Fruit fly (Drosophila melanogaster) whole organism, embryonic: ENCODE data around the gene peb.

ENCODE experiments used
- Aef1 ChIP-seq: fragments of 200-800 bp; sonication (Bioruptor generic); IDR thresholded peaks from 3 replicates; pipeline ENCODE4 v1.3.6; 2022; ENCODE audit warnings: missing biosample characterization, missing genetic modification characterization
- Antp ChIP-seq: fragments of 200-800 bp; sonication (Bioruptor generic); optimal IDR thresholded peaks from 3 replicates; lab custom pipeline; 2016; ENCODE audit warnings: missing biosample characterization, missing genetic modification characterization
- Awh ChIP-seq: fragments of 200-800 bp; sonication (Bioruptor generic); IDR thresholded peaks from 2 replicates; pipeline ENCODE4, ENCODE4 v1.3.6; 2022; ENCODE audit warnings: missing biosample characterization, missing genetic modification characterization
- Blimp-1 ChIP-seq: fragments of 200-800 bp; sonication (Bioruptor generic); optimal IDR thresholded peaks from 3 replicates; lab custom pipeline; 2018; ENCODE audit warnings: missing biosample characterization, missing genetic modification characterization, mild to moderate bottlenecking, moderate library complexity, missing genetic modification reagents
- CG11695 ChIP-seq: fragments of 200-800 bp; sonication (Bioruptor generic); IDR thresholded peaks from 3 replicates; pipeline ENCODE4 v1.3.6; 2022; ENCODE audit warnings: missing biosample characterization, missing genetic modification characterization
- CG12155 ChIP-seq: fragments of 200-800 bp; sonication (Bioruptor generic); optimal IDR thresholded peaks from 3 replicates; lab custom pipeline; 2016; ENCODE audit warnings: missing biosample characterization, missing genetic modification characterization
- CG15269 ChIP-seq: fragments of 200-800 bp; sonication (Bioruptor generic); optimal IDR thresholded peaks from 2 replicates; lab custom pipeline; 2018; ENCODE audit warnings: missing biosample characterization, mild to moderate bottlenecking, missing genetic modification characterization, moderate library complexity
- CG2120 ChIP-seq: fragments of 200-800 bp; sonication (Bioruptor generic); optimal IDR thresholded peaks from 3 replicates; lab custom pipeline; 2016; ENCODE audit warnings: missing biosample characterization, missing genetic modification characterization
- CG2875 ChIP-seq: fragments of 200-800 bp; sonication (Bioruptor generic); optimal IDR thresholded peaks from 2 replicates; lab custom pipeline; 2017; ENCODE audit warnings: missing biosample characterization, mild to moderate bottlenecking, missing genetic modification characterization, missing genetic modification reagents
- CG31441 ChIP-seq: fragments of 200-800 bp; sonication (Bioruptor generic); IDR thresholded peaks from 2 replicates; pipeline ENCODE4 v1.3.6; 2022; ENCODE audit warnings: missing biosample characterization, missing genetic modification characterization
- CG3163 ChIP-seq: fragments of 200-800 bp; sonication (Bioruptor generic); optimal IDR thresholded peaks from 3 replicates; lab custom pipeline; 2016; ENCODE audit warnings: missing biosample characterization, missing genetic modification characterization
- CG32767 ChIP-seq: fragments of 200-800 bp; sonication (Bioruptor generic); IDR thresholded peaks from 2 replicates; pipeline ENCODE4 v1.3.6; 2022; ENCODE audit warnings: missing biosample characterization, missing genetic modification characterization
- CG3847 ChIP-seq: fragments of 200-800 bp; sonication (Bioruptor generic); IDR thresholded peaks from 2 replicates; pipeline ENCODE4 v1.3.6; 2022; ENCODE audit warnings: missing biosample characterization, missing genetic modification characterization
- CG3995 ChIP-seq: fragments of 200-800 bp; sonication (Bioruptor generic); optimal IDR thresholded peaks from 3 replicates; lab custom pipeline; 2016; ENCODE audit warnings: missing biosample characterization, missing genetic modification characterization
- CG6175 ChIP-seq: fragments of 200-800 bp; sonication (Bioruptor generic); IDR thresholded peaks from 3 replicates; pipeline ENCODE4 v1.3.6; 2022; ENCODE audit warnings: missing biosample characterization, missing genetic modification characterization
- CG7839 ChIP-seq: fragments of 200-800 bp; sonication (Bioruptor generic); optimal IDR thresholded peaks from 3 replicates; lab custom pipeline; 2018; ENCODE audit warnings: missing biosample characterization, mild to moderate bottlenecking, missing genetic modification characterization, moderate library complexity
- CG8944 ChIP-seq: fragments of 200-800 bp; sonication (Bioruptor generic); optimal IDR thresholded peaks from 3 replicates; lab custom pipeline; 2016; ENCODE audit warnings: missing biosample characterization, missing genetic modification characterization
- CG9932 ChIP-seq: fragments of 200-800 bp; sonication (Bioruptor generic); IDR thresholded peaks from 2 replicates; pipeline ENCODE4 v1.3.6; 2022; ENCODE audit warnings: missing biosample characterization, missing genetic modification characterization
- D ChIP-seq, 2 experiments: fragments of 200-800 bp in 1 of 2; fragments of >200 bp in 1 of 2; sonication (Bioruptor generic) in 1 of 2; optimal IDR thresholded peaks; 2 replicates in 1 of 2; 3 replicates in 1 of 2; lab custom pipeline; 2017; ENCODE audit warnings: mild to moderate bottlenecking in 1 of 2, missing biosample characterization in 1 of 2, missing genetic modification characterization in 1 of 2, missing genetic modification reagents in 1 of 2
- Dip3 ChIP-seq: fragments of 200-800 bp; sonication (Bioruptor generic); optimal IDR thresholded peaks from 3 replicates; lab custom pipeline; 2016; ENCODE audit warnings: missing biosample characterization, missing genetic modification characterization
- Doc2 ChIP-seq: fragments of 200-800 bp; sonication (Bioruptor generic); IDR thresholded peaks from 2 replicates; pipeline ENCODE4 v1.3.6; 2022; ENCODE audit warnings: missing biosample characterization, missing genetic modification characterization
- Drgx ChIP-seq: fragments of 200-800 bp; sonication (Bioruptor generic); IDR thresholded peaks from 2 replicates; pipeline ENCODE4 v1.3.6; 2022; ENCODE audit warnings: missing biosample characterization, missing genetic modification characterization
- E2f2 ChIP-seq: fragments of 200-800 bp; sonication (Bioruptor generic); IDR thresholded peaks from 2 replicates; pipeline ENCODE4 v1.3.6; 2022; ENCODE audit warnings: missing biosample characterization, missing genetic modification characterization
- Ets97D ChIP-seq: fragments of 200-800 bp; sonication (Bioruptor generic); optimal IDR thresholded peaks from 3 replicates; lab custom pipeline; 2016; ENCODE audit warnings: missing biosample characterization, missing genetic modification characterization
- Nf-YB ChIP-seq: fragments of 200-800 bp; sonication (Bioruptor generic); optimal IDR thresholded peaks from 3 replicates; lab custom pipeline; 2019; ENCODE audit warnings: missing biosample characterization, mild to moderate bottlenecking, missing genetic modification characterization, moderate library complexity
- Pdp1 ChIP-seq, 2 experiments: fragments of 200-800 bp; sonication (Bioruptor generic); optimal IDR thresholded peaks; 3 replicates each; lab custom pipeline; 2016; ENCODE audit warnings: missing biosample characterization in 2 of 2, missing genetic modification characterization in 2 of 2, mild to moderate bottlenecking in 1 of 2, moderate library complexity in 1 of 2
- Rfx ChIP-seq: fragments of 200-800 bp; sonication (Bioruptor generic); IDR thresholded peaks from 2 replicates; pipeline ENCODE4 v1.3.6; 2022; ENCODE audit warnings: missing biosample characterization, missing genetic modification characterization
- ash1 ChIP-seq: fragments of 200-800 bp; sonication (Bioruptor generic); optimal IDR thresholded peaks from 2 replicates; lab custom pipeline; 2018; ENCODE audit warnings: missing biosample characterization, mild to moderate bottlenecking, missing genetic modification characterization
- cg ChIP-seq: fragments of 200-800 bp; sonication (Bioruptor generic); optimal IDR thresholded peaks from 3 replicates; lab custom pipeline; 2019; ENCODE audit warnings: missing biosample characterization, mild to moderate bottlenecking, missing genetic modification characterization, moderate library complexity
- chif ChIP-seq, 2 experiments: fragments of 200-800 bp; sonication (Bioruptor generic); optimal IDR thresholded peaks; 3 replicates each; lab custom pipeline; 2016; ENCODE audit warnings: missing biosample characterization in 2 of 2, missing genetic modification characterization in 2 of 2
- chinmo ChIP-seq: fragments of 200-800 bp; sonication (Bioruptor generic); IDR thresholded peaks from 4 replicates; pipeline ENCODE4 v1.3.6; 2022; ENCODE audit warnings: missing biosample characterization, missing genetic modification characterization; ENCODE audit not compliant: partially characterized antibody
- crol ChIP-seq: fragments of 200-800 bp; sonication (Bioruptor generic); IDR thresholded peaks from 2 replicates; pipeline ENCODE4 v1.3.6; 2022; ENCODE audit warnings: missing biosample characterization, missing genetic modification characterization
- cwo ChIP-seq: fragments of 200-800 bp; sonication (Bioruptor generic); optimal IDR thresholded peaks from 3 replicates; lab custom pipeline; 2017; ENCODE audit warnings: missing biosample characterization, missing genetic modification characterization, mild to moderate bottlenecking, moderate library complexity, missing genetic modification reagents
- emc ChIP-seq: fragments of 200-800 bp; sonication (Bioruptor generic); optimal IDR thresholded peaks from 2 replicates; lab custom pipeline; 2016; ENCODE audit warnings: missing biosample characterization, missing genetic modification characterization
- gcm ChIP-seq: fragments of 200-800 bp; sonication (Bioruptor generic); optimal IDR thresholded peaks from 2 replicates; lab custom pipeline; 2019; ENCODE audit warnings: missing biosample characterization, mild to moderate bottlenecking, missing genetic modification characterization, moderate library complexity
- gro ChIP-seq: fragments of 200-800 bp; sonication (Bioruptor generic); optimal IDR thresholded peaks from 2 replicates; lab custom pipeline; 2016; ENCODE audit warnings: missing biosample characterization, missing genetic modification characterization
- hkb ChIP-seq, 2 experiments: fragments of 200-800 bp in 1 of 2; fragments of >200 bp in 1 of 2; sonication (Bioruptor generic) in 1 of 2; IDR thresholded peaks in 1 of 2; optimal IDR thresholded peaks in 1 of 2; 2 replicates each; pipeline versions ENCODE4 v1.3.6 to Lab custom; 2017 to 2022; ENCODE audit warnings: missing biosample characterization in 1 of 2, missing genetic modification characterization in 1 of 2
- ken ChIP-seq: fragments of 200-800 bp; sonication (Bioruptor generic); IDR thresholded peaks from 3 replicates; pipeline ENCODE4 v1.3.6; 2022; ENCODE audit warnings: missing biosample characterization, missing genetic modification characterization
- nerfin-2 ChIP-seq: fragments of 200-800 bp; sonication (Bioruptor generic); IDR thresholded peaks from 2 replicates; pipeline ENCODE4 v1.3.6; 2022; ENCODE audit warnings: missing biosample characterization, missing genetic modification characterization; ENCODE audit not compliant: partially characterized antibody
- nom ChIP-seq: fragments of 200-800 bp; sonication (Bioruptor generic); optimal IDR thresholded peaks from 2 replicates; lab custom pipeline; 2017; ENCODE audit warnings: missing biosample characterization, missing genetic modification characterization, mild to moderate bottlenecking, moderate library complexity, missing genetic modification reagents
- p53 ChIP-seq: fragments of 200-800 bp; sonication (Bioruptor generic); optimal IDR thresholded peaks from 2 replicates; lab custom pipeline; 2016; ENCODE audit warnings: missing biosample characterization, missing genetic modification characterization
- row ChIP-seq: fragments of 200-800 bp; sonication (Bioruptor generic); IDR thresholded peaks from 3 replicates; pipeline ENCODE4 v1.3.6; 2022; ENCODE audit warnings: missing biosample characterization, missing genetic modification characterization
- sd ChIP-seq: fragments of 200-800 bp; sonication (Bioruptor generic); optimal IDR thresholded peaks from 3 replicates; lab custom pipeline; 2018; ENCODE audit warnings: missing biosample characterization, mild to moderate bottlenecking, missing genetic modification characterization, moderate library complexity
- sima ChIP-seq: fragments of 200-800 bp; sonication (Bioruptor generic); optimal IDR thresholded peaks from 2 replicates; lab custom pipeline; 2016; ENCODE audit warnings: missing biosample characterization, missing genetic modification characterization
- slbo ChIP-seq: fragments of 200-800 bp; sonication (Bioruptor generic); IDR thresholded peaks from 2 replicates; pipeline ENCODE4 v1.3.6; 2022; ENCODE audit warnings: missing biosample characterization, missing genetic modification characterization
- slp2 ChIP-seq: fragments of 200-800 bp; sonication (Bioruptor generic); optimal IDR thresholded peaks from 2 replicates; lab custom pipeline; 2016; ENCODE audit warnings: missing biosample characterization, missing genetic modification characterization
- sqz ChIP-seq: fragments of 200-800 bp; sonication (Bioruptor generic); optimal IDR thresholded peaks from 3 replicates; lab custom pipeline; 2018; ENCODE audit warnings: missing biosample characterization, mild to moderate bottlenecking, missing genetic modification characterization
- vvl ChIP-seq: fragments of 200-800 bp; sonication (Bioruptor generic); IDR thresholded peaks from 2 replicates; pipeline ENCODE4 v1.3.6; 2022; ENCODE audit warnings: missing biosample characterization, missing genetic modification characterization
- wor ChIP-seq: fragments of 200-800 bp; sonication (Bioruptor generic); IDR thresholded peaks from 2 replicates; pipeline ENCODE4 v1.3.6; 2022; ENCODE audit warnings: missing biosample characterization, missing genetic modification characterization
- zf30C ChIP-seq: fragments of 200-800 bp; sonication (Bioruptor generic); optimal IDR thresholded peaks from 3 replicates; lab custom pipeline; 2018; ENCODE audit warnings: missing biosample characterization, mild to moderate bottlenecking, missing genetic modification characterization
- zfh2 ChIP-seq: fragments of 200-800 bp; sonication (Bioruptor generic); optimal IDR thresholded peaks from 2 replicates; lab custom pipeline; 2016; ENCODE audit warnings: missing biosample characterization, missing genetic modification characterization

peb gene

dm6 chrX:4669438-4669837 is 52.1 kb downstream of the peb start:
- TF ChIP-seq CG32767 (GFP tag; lab: Robert Waterston, UW), result no peak
- TF ChIP-seq Rfx (GFP tag; lab: Robert Waterston, UW), result peak; percentile 30; the same call in 1 of the 2 replicates
- TF ChIP-seq D (optimal IDR thresholded peaks at IDR 0.05; lab: Kevin White, UChicago), result no peak
- TF ChIP-seq D (GFP tag; optimal IDR thresholded peaks at IDR 0.05; lab: Kevin White, UChicago), result no peak
- peak; percentile 17 for TF ChIP-seq zf30C
- TF ChIP-seq slp2 (GFP tag; lab: Kevin White, UChicago), result no peak
- TF ChIP-seq crol (GFP tag; lab: Robert Waterston, UW), result peak; percentile 71
- TF ChIP-seq gcm (GFP tag; lab: Kevin White, UChicago), result peak; percentile 45
- TF ChIP-seq E2f2 (GFP tag; lab: Robert Waterston, UW), result 0 out of 2 replicates have a peak, but pooled peaks have one; percentile 7
- no peak for TF ChIP-seq Blimp-1
- TF ChIP-seq Dip3, result no peak
- peak in 1 of 2 experiments; percentile 77 for TF ChIP-seq Pdp1 (GFP tag; optimal IDR thresholded peaks at IDR 0.05; lab: Kevin White, UChicago)
- TF ChIP-seq CG12155 (GFP tag; lab: Kevin White, UChicago), result no peak
- TF ChIP-seq zfh2 (GFP tag; lab: Kevin White, UChicago), result peak; percentile 26
- peak; percentile 35; the same call in 2 of the 3 replicates for TF ChIP-seq row (GFP tag; lab: Robert Waterston, UW)
- TF ChIP-seq Drgx (GFP tag; lab: Robert Waterston, UW), result peak; percentile 32; the same call in 1 of the 2 replicates
- 0 out of 3 replicates have a peak, but pooled peaks have one; percentile 11 for TF ChIP-seq CG11695 (GFP tag; lab: Robert Waterston, UW)
- TF ChIP-seq CG9932 (GFP tag; lab: Robert Waterston, UW), result 0 out of 2 replicates have a peak, but pooled peaks have one; percentile 13
- peak; percentile 68 for TF ChIP-seq sd (tag; lab: Kevin White, UChicago)
- TF ChIP-seq slbo (GFP tag; lab: Robert Waterston, UW), result peak; percentile 36; the same call in 1 of the 2 replicates
- peak; percentile 42 for TF ChIP-seq CG2120
- TF ChIP-seq ken, result no peak
- no peak for TF ChIP-seq Ets97D
- no peak for TF ChIP-seq CG8944 (GFP tag; lab: Kevin White, UChicago)
- TF ChIP-seq Antp (GFP tag; lab: Kevin White, UChicago), result peak; percentile 1
- TF ChIP-seq gro (GFP tag; lab: Kevin White, UChicago), result peak; percentile 1
- TF ChIP-seq CG31441 (GFP tag; lab: Robert Waterston, UW), result no peak
- no peak for TF ChIP-seq CG3847 (GFP tag; lab: Robert Waterston, UW)
- 0 out of 4 replicates have a peak, but pooled peaks have one; percentile 55 for TF ChIP-seq chinmo
- TF ChIP-seq hkb (optimal IDR thresholded peaks at IDR 0.05; lab: Kevin White, UChicago), result no peak
- TF ChIP-seq hkb (GFP tag; IDR thresholded peaks at IDR 0.05; lab: Robert Waterston, UW), result 0 out of 2 replicates have a peak, but pooled peaks have one; percentile 22
- no peak for TF ChIP-seq chif (GFP tag; optimal IDR thresholded peaks at IDR 0.05; lab: Kevin White, UChicago)

- TF ChIP-seq wor, result no peak
- TF ChIP-seq nom (GFP tag; lab: Kevin White, UChicago), result peak; percentile 61
- no peak for TF ChIP-seq nerfin-2 (GFP tag; lab: Robert Waterston, UW)
- no peak for TF ChIP-seq cg (GFP tag; lab: Kevin White, UChicago)
- no peak for TF ChIP-seq CG3163 (GFP tag; lab: Kevin White, UChicago)
- TF ChIP-seq Doc2 (GFP tag; lab: Robert Waterston, UW), result no peak
- TF ChIP-seq ash1 (GFP tag; lab: Kevin White, UChicago), result no peak
- no peak for TF ChIP-seq CG2875 (GFP tag; lab: Kevin White, UChicago)
- peak; percentile 65 for TF ChIP-seq Awh (GFP tag; lab: Robert Waterston, UW)
- peak; percentile 75 for TF ChIP-seq sqz (GFP tag; lab: Kevin White, UChicago)
- TF ChIP-seq CG3995 (GFP tag; lab: Kevin White, UChicago), result peak; percentile 87
- TF ChIP-seq Aef1 (GFP tag; lab: Robert Waterston, UW), result no peak
- no peak for TF ChIP-seq CG15269 (tag; lab: Kevin White, UChicago)
- 0 out of 3 replicates have a peak, but pooled peaks have one; percentile 17 for TF ChIP-seq CG6175
- TF ChIP-seq Nf-YB, result peak; percentile 60
- no peak for TF ChIP-seq p53
- TF ChIP-seq sima (GFP tag; lab: Kevin White, UChicago), result no peak
- TF ChIP-seq CG7839 (tag; lab: Kevin White, UChicago), result no peak
- TF ChIP-seq cwo (GFP tag; lab: Kevin White, UChicago), result peak; percentile 26
- peak; percentile 79 for TF ChIP-seq vvl (GFP tag; lab: Robert Waterston, UW)
- TF ChIP-seq emc, result no peak
Observed at dm6 chrX:4671194-4671626, 53.8 kb downstream of the peb start.
